Worm (Caenorhabditis elegans): ENCODE measurements around the gene H03G16.5.

The H03G16.5 gene

DNA sequence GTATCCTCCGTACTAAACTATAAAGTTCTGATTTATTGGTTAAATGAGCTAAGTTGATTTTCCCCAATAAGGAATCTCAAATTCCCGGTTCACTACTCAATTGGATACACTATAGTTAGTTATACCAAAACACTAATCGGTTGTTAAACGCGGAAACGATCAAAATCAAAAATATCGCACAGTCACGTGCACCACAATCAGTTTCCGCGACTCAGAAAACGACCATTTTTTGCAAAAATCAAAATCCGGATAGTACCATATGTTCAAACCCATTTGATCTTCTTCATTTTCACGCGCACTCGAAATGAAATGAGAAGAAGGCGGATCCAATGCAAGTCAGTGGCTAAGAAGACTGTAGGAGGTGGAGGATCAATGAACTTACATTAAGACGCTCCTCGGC lies 24.8 kb upstream of the H03G16.5 start:
- no peak for TF ChIP-seq ceh-19 (GFP tag; optimal IDR thresholded peaks at IDR 0.05)
- TF ChIP-seq pha-4 (tag; optimal IDR thresholded peaks at IDR 0.05): no peak
- no peak for TF ChIP-seq sdc-2 (tag; optimal IDR thresholded peaks at IDR 0.05)
- TF ChIP-seq pag-3 (tag; optimal IDR thresholded peaks at IDR 0.05; ENCODE audit: borderline replicate concordance): no peak
- no peak for TF ChIP-seq lim-6 (tag; optimal IDR thresholded peaks at IDR 0.05)
- no peak for TF ChIP-seq ztf-16 (tag; optimal IDR thresholded peaks at IDR 0.05)
- TF ChIP-seq ceh-48 (tag; optimal IDR thresholded peaks at IDR 0.05): no peak
- TF ChIP-seq ahr-1 (tag; optimal IDR thresholded peaks at IDR 0.05): no peak
- no peak for TF ChIP-seq elt-2 (tag; optimal IDR thresholded peaks at IDR 0.05)
- TF ChIP-seq dve-1 (tag; optimal IDR thresholded peaks at IDR 0.05): no peak
- TF ChIP-seq ref-2 (tag; optimal IDR thresholded peaks at IDR 0.05): no peak
- no peak for TF ChIP-seq F13H6.1 (tag; optimal IDR thresholded peaks at IDR 0.05)
- TF ChIP-seq dmd-4 (tag; optimal IDR thresholded peaks at IDR 0.05; ENCODE audit: borderline replicate concordance): no peak
- no peak for TF ChIP-seq C08G9.2 (tag; optimal IDR thresholded peaks at IDR 0.05)
- TF ChIP-seq fkh-10 (GFP tag; optimal IDR thresholded peaks at IDR 0.05): no peak
- TF ChIP-seq K09A11.1 (tag; optimal IDR thresholded peaks at IDR 0.05; ENCODE audit: insufficient read depth): no peak
- TF ChIP-seq ets-4 (tag; optimal IDR thresholded peaks at IDR 0.05): no peak
- TF ChIP-seq che-1 (tag; optimal IDR thresholded peaks at IDR 0.05): no peak
- TF ChIP-seq madf-2 (tag; optimal IDR thresholded peaks at IDR 0.05): no peak
- no peak for TF ChIP-seq ceh-45 (GFP tag; IDR thresholded peaks at IDR 0.05)

- TF ChIP-seq C08G9.2 (tag; optimal IDR thresholded peaks at IDR 0.05) (no peak), ref-2 (tag; optimal IDR thresholded peaks at IDR 0.05) (peak; percentile 33)
Measured at ce11 chrX:15079406-15079805, 22.8 kb upstream of the H03G16.5 start.

ce11 chrX:15078276-15078675 lies 21.6 kb upstream of the H03G16.5 start:
- TF ChIP-seq T23F11.4 (GFP tag; optimal IDR thresholded peaks at IDR 0.05) (no peak), unc-86 (tag; optimal IDR thresholded peaks at IDR 0.05) (no peak), ceh-30 (tag; optimal IDR thresholded peaks at IDR 0.05) (no peak), fax-1 (tag; optimal IDR thresholded peaks at IDR 0.05) (no peak), ceh-6 (GFP tag; optimal IDR thresholded peaks at IDR 0.05) (no peak), ttx-3 (tag; optimal IDR thresholded peaks at IDR 0.05) (no peak), pqm-1 (tag; optimal IDR thresholded peaks at IDR 0.05) (no peak), C08G9.2 (tag; optimal IDR thresholded peaks at IDR 0.05) (no peak)

DNA sequence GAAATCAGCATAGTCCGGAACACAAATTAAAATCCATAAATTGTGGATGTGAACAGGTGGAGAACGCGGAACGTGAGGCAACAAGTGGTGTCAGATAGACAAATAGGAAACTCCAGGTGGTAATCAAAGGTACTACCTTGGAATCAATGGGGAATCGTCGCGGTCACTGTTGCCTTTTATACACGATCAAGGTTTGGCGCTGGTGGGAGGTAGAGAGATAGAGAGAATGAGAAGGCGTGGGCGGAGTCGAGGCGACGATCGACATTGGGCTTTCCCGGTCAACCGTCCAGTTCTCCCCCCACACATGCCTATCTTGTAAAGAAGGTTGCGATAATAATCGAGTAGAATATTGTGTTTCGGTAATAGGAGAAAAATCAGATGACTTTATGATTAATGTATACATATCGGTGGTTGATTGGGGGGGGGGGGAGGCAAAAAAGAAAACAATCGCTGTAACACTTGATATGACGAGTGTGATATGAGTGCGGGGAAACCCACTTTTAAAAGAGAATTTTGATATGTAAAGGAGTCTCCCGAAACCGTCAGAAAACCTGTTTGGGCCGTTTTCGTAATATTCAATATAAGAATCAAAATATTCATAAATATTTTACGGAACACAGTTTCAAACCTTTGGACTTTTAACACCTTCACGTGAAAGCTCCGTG lies 21.1 kb upstream of the H03G16.5 start, which contains the start of the genes H40L08.8, H40L08.2 and H40L08.7:
H40L08.8 (minus strand) TSS at position 37 of the 665 bp plus-strand sequence.
H40L08.2 (minus strand) TSS at position 148 of the 665 bp plus-strand sequence.
H40L08.7 (minus strand) TSS at position 148 of the 665 bp plus-strand sequence.
- peak; percentile 3 for TF ChIP-seq elt-2 (tag; optimal IDR thresholded peaks at IDR 0.05)
- TF ChIP-seq tbx-7 (tag; optimal IDR thresholded peaks at IDR 0.05): no peak

DNA sequence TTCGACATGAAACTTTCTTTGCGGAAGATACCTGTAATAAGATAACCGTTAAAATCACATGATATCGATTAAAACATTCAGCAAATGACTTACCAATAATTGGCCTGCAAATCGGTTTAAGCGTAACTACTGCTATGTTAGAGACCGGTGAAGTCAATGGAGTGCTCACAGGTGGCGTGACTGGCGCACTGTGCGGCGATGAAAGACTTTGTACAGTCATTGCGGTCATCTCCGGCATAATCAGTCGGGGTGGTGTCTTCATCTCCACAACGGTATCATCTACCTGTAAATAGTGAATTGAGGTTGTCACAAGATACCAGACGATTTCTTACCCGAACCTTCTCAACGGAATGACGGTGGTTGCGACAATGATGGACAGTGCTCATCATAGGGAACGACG lies 20.3 kb upstream of the H03G16.5 start:
- no peak for TF ChIP-seq tbx-2 (tag; optimal IDR thresholded peaks at IDR 0.05)
- no peak for TF ChIP-seq C38D4.7 (GFP tag; optimal IDR thresholded peaks at IDR 0.05)
- TF ChIP-seq ceh-14 (tag; optimal IDR thresholded peaks at IDR 0.05): no peak
- TF ChIP-seq ceh-22 (tag; optimal IDR thresholded peaks at IDR 0.05): no peak
- no peak for TF ChIP-seq pha-4 (tag; optimal IDR thresholded peaks at IDR 0.05)
- no peak for TF ChIP-seq rnt-1 (tag; optimal IDR thresholded peaks at IDR 0.05)
- no peak for TF ChIP-seq dve-1 (tag; optimal IDR thresholded peaks at IDR 0.05)
- TF ChIP-seq fkh-6 (tag; optimal IDR thresholded peaks at IDR 0.05): no peak
- no peak for TF ChIP-seq mec-3 (tag; optimal IDR thresholded peaks at IDR 0.05; ENCODE audit: borderline replicate concordance)
- TF ChIP-seq madf-2 (tag; optimal IDR thresholded peaks at IDR 0.05): no peak
- no peak for TF ChIP-seq ceh-48 (tag; optimal IDR thresholded peaks at IDR 0.05)
- TF ChIP-seq lin-11 (tag; optimal IDR thresholded peaks at IDR 0.05): no peak
- no peak for TF ChIP-seq npax-4 (tag; optimal IDR thresholded peaks at IDR 0.05)
- TF ChIP-seq unc-3 (GFP tag; conservative IDR thresholded peaks at IDR 0.05): no peak
- TF ChIP-seq unc-3 (tag; optimal IDR thresholded peaks at IDR 0.05): no peak
- TF ChIP-seq ceh-31 (tag; optimal IDR thresholded peaks at IDR 0.05): no peak
- no peak for TF ChIP-seq eyg-1 (tag; optimal IDR thresholded peaks at IDR 0.05)
- no peak for TF ChIP-seq zip-5 (tag; optimal IDR thresholded peaks at IDR 0.05)
- TF ChIP-seq fkh-10 (GFP tag; optimal IDR thresholded peaks at IDR 0.05): no peak

All from whole organism, late embryonic.